Worm (Caenorhabditis elegans): ENCODE data around the gene abcf-2.

- no peak for TF ChIP-seq med-1 (GFP tag; optimal IDR thresholded peaks at IDR 0.05; ENCODE audit: insufficient read depth)
- no peak for TF ChIP-seq cog-1 (tag; optimal IDR thresholded peaks at IDR 0.05)
- no peak for TF ChIP-seq ref-1 (GFP tag; conservative IDR thresholded peaks at IDR 0.05)
- TF ChIP-seq flt-1 (GFP tag; IDR thresholded peaks at IDR 0.05): no peak
- no peak for TF ChIP-seq ztf-29 (GFP tag; IDR thresholded peaks at IDR 0.05)
- TF ChIP-seq klf-2 (GFP tag; conservative IDR thresholded peaks at IDR 0.05): no peak
Observed at ce11 chrIII:13505718-13506117, 43.7 kb upstream of the abcf-2 start, which contains the start of gene T28A8.3.
